Worm (Caenorhabditis elegans) whole organism, late embryonic: ENCODE measurements around the gene fars-3.

Source experiments
- ceh-14 ChIP-seq: sonication (generic microtip); optimal IDR thresholded peaks from 2 replicates; lab custom pipeline; 2016; ENCODE audit warnings: missing genotype, missing genetic modification characterization, missing compliant biosample characterization
- ets-4 ChIP-seq: sonication (generic microtip); optimal IDR thresholded peaks from 2 replicates; lab custom pipeline; 2016; ENCODE audit warnings: missing genetic modification characterization, missing compliant biosample characterization
- pha-4 ChIP-seq: fragments of 150-350 bp; optimal IDR thresholded peaks from 2 replicates; lab custom pipeline; 2018; ENCODE audit warnings: missing biosample characterization, missing genetic modification reagents, missing genetic modification characterization

DNA sequence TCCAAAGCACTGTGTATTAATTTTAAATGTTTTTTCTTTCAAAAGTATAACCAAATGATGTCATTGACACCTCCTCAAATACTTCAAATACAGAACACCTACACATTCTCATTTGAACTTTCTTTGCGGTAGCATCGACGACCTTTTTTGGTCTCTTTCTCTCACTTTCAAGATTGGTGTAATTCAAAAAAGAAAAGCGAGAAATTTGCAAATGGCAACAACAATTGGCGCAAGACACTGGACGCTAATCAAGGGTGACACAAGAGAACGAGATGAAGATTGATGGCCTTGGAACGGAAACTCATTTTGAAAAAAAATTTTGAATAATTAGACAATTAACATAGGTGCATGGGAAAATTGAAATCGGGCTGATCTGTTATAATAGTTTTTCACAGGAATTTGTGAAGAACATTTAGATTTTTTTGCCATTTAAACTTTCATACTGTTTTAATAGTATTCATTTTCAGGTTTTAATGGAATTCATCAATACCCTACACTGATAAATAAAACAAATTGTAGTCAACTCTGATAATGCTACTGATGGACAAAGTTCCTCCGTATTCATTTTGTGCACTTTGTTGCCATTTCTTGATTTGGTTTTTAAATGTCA lies 47.5 kb upstream of the fars-3 start, which contains the start of gene fdgt-2:
- TF ChIP-seq pha-4 (tag; lab: Kevin White, UChicago): no peak
- TF ChIP-seq ets-4 (tag; lab: Kevin White, UChicago): no peak
- no peak for TF ChIP-seq ceh-14 (tag; lab: Kevin White, UChicago)
